Worm (Caenorhabditis elegans) whole organism, young adult: Measurements from ENCODE around the gene wrt-6.

Experiments used
- B0261.1 ChIP-seq: sonication (generic microtip); optimal IDR thresholded peaks from 2 replicates; lab custom pipeline; 2016; ENCODE audit warnings: mild to moderate bottlenecking, missing genetic modification characterization, moderate library complexity, missing compliant biosample characterization
- B0336.3 ChIP-seq: fragments of 200-800 bp; sonication (Bioruptor generic); IDR thresholded peaks from 2 replicates; pipeline ENCODE4 v1.3.6; 2022; ENCODE audit warnings: missing genetic modification characterization, missing compliant biosample characterization
- C17E4.6 ChIP-seq: fragments of 200-800 bp; sonication (Bioruptor generic); IDR thresholded peaks from 2 replicates; pipeline ENCODE4 v1.3.6; 2022; ENCODE audit warnings: missing genetic modification reagents, missing genetic modification characterization, missing compliant biosample characterization
- F22D6.2 ChIP-seq: sonication (generic microtip); optimal IDR thresholded peaks from 2 replicates; lab custom pipeline; 2016; ENCODE audit warnings: mild to moderate bottlenecking, missing genetic modification characterization, missing compliant biosample characterization
- F39B2.1 ChIP-seq: fragments of 200-800 bp; sonication (Bioruptor generic); IDR thresholded peaks from 2 replicates; pipeline ENCODE4 v1.3.6; 2022; ENCODE audit warnings: missing genetic modification reagents, missing genetic modification characterization, missing compliant biosample characterization
- F52B5.7 ChIP-seq: sonication (generic microtip); optimal IDR thresholded peaks from 2 replicates; lab custom pipeline; 2016; ENCODE audit warnings: mild to moderate bottlenecking, missing genetic modification characterization, missing compliant biosample characterization
- F57C9.4 ChIP-seq: sonication (generic microtip); optimal IDR thresholded peaks from 2 replicates; lab custom pipeline; 2017; ENCODE audit warnings: mild to moderate bottlenecking, missing genetic modification characterization, missing compliant biosample characterization
- T07F8.4 ChIP-seq: sonication (generic microtip); optimal IDR thresholded peaks from 2 replicates; lab custom pipeline; 2016; ENCODE audit warnings: mild to moderate bottlenecking, missing genetic modification characterization, moderate library complexity, missing compliant biosample characterization
- akir-1 ChIP-seq: fragments of 200-800 bp; sonication (Bioruptor generic); optimal IDR thresholded peaks from 2 replicates; lab custom pipeline; 2018; ENCODE audit warnings: mild to moderate bottlenecking, missing genetic modification characterization, moderate library complexity, missing compliant biosample characterization
- attf-3 ChIP-seq: fragments of 200-800 bp; sonication (Bioruptor generic); conservative IDR thresholded peaks from 2 replicates; pipeline ENCODE4 v1.3.6; 2022; ENCODE audit warnings: missing genetic modification reagents, missing genetic modification characterization, missing compliant biosample characterization
- cebp-1 ChIP-seq, 2 experiments: fragments of 200-800 bp in 1 of 2; sonication (Bioruptor generic) in 1 of 2; sonication (generic microtip) in 1 of 2; IDR thresholded peaks in 1 of 2; optimal IDR thresholded peaks in 1 of 2; 2 replicates each; pipeline versions ENCODE4 v1.3.6 to Lab custom; 2017 to 2022; ENCODE audit warnings: missing compliant biosample characterization in 2 of 2, missing genetic modification characterization in 2 of 2, mild to moderate bottlenecking in 1 of 2, missing genetic modification reagents in 1 of 2, moderate library complexity in 1 of 2
- ceh-27 ChIP-seq: fragments of 200-800 bp; sonication (Bioruptor generic); optimal IDR thresholded peaks from 2 replicates; lab custom pipeline; 2018; ENCODE audit warnings: mild to moderate bottlenecking, missing genetic modification characterization, moderate library complexity, missing compliant biosample characterization
- chd-7 ChIP-seq: sonication (generic microtip); optimal IDR thresholded peaks from 2 replicates; lab custom pipeline; 2016; ENCODE audit warnings: mild to moderate bottlenecking, missing genetic modification characterization, moderate library complexity, missing compliant biosample characterization
- die-1 ChIP-seq: sonication (generic microtip); optimal IDR thresholded peaks from 2 replicates; lab custom pipeline; 2016; ENCODE audit warnings: missing genotype, mild to moderate bottlenecking, missing genetic modification characterization, missing compliant biosample characterization
- dox-1 ChIP-seq: fragments of 200-800 bp; sonication (Bioruptor generic); IDR thresholded peaks from 2 replicates; pipeline ENCODE4 v1.3.6; 2022; ENCODE audit warnings: missing genetic modification reagents, missing genetic modification characterization, missing compliant biosample characterization
- dpff-1 ChIP-seq: sonication (generic microtip); optimal IDR thresholded peaks from 2 replicates; lab custom pipeline; 2017; ENCODE audit warnings: mild to moderate bottlenecking, missing genetic modification characterization, missing compliant biosample characterization
- egl-18 ChIP-seq: fragments of 200-800 bp; sonication (Bioruptor generic); IDR thresholded peaks from 2 replicates; pipeline ENCODE4 v1.3.6; 2022; ENCODE audit warnings: missing genetic modification reagents, missing genetic modification characterization, missing compliant biosample characterization
- egl-44 ChIP-seq: fragments of 200-800 bp; sonication (Bioruptor generic); IDR thresholded peaks from 2 replicates; pipeline ENCODE4 v1.3.6; 2022; ENCODE audit warnings: missing genetic modification reagents, missing genetic modification characterization, missing compliant biosample characterization
- egrh-3 ChIP-seq: fragments of 200-800 bp; sonication (Bioruptor generic); IDR thresholded peaks from 2 replicates; pipeline ENCODE4 v1.3.6; 2022; ENCODE audit warnings: missing genetic modification reagents, missing genetic modification characterization, missing compliant biosample characterization
- hlh-26 ChIP-seq: fragments of 200-800 bp; sonication (Bioruptor generic); conservative IDR thresholded peaks from 2 replicates; pipeline ENCODE4 v1.3.6; 2022; ENCODE audit warnings: missing genetic modification reagents, missing genetic modification characterization, missing compliant biosample characterization
- lsl-1 ChIP-seq: fragments of 200-800 bp; sonication (Bioruptor generic); optimal IDR thresholded peaks from 2 replicates; lab custom pipeline; 2018; ENCODE audit warnings: mild to moderate bottlenecking, missing genetic modification characterization, moderate library complexity, missing compliant biosample characterization
- madf-10 ChIP-seq: sonication (generic microtip); optimal IDR thresholded peaks from 2 replicates; lab custom pipeline; 2016; ENCODE audit warnings: mild to moderate bottlenecking, missing genetic modification characterization, missing compliant biosample characterization
- madf-3 ChIP-seq: fragments of 200-800 bp; sonication (Bioruptor generic); IDR thresholded peaks from 2 replicates; pipeline ENCODE4 v1.3.6; 2022; ENCODE audit warnings: missing genetic modification reagents, missing genetic modification characterization, missing compliant biosample characterization
- madf-8 ChIP-seq: fragments of 200-800 bp; sonication (Bioruptor generic); conservative IDR thresholded peaks from 2 replicates; pipeline ENCODE4 v1.3.6; 2022; ENCODE audit warnings: missing genetic modification reagents, missing genetic modification characterization, missing compliant biosample characterization
- mel-28 ChIP-seq: sonication (generic microtip); optimal IDR thresholded peaks from 2 replicates; lab custom pipeline; 2016; ENCODE audit warnings: borderline replicate concordance, mild to moderate bottlenecking, missing genetic modification characterization, missing compliant biosample characterization
- mes-4 ChIP-seq: sonication (generic microtip); optimal IDR thresholded peaks from 2 replicates; lab custom pipeline; 2016; ENCODE audit warnings: missing genotype, missing genetic modification characterization, missing compliant biosample characterization
- nfya-1 ChIP-seq: sonication (generic microtip); optimal IDR thresholded peaks from 2 replicates; lab custom pipeline; 2017; ENCODE audit warnings: antibody characterized with exemption, missing compliant biosample characterization, missing genetic modification characterization, borderline replicate concordance; ENCODE audit not compliant: insufficient read depth
- nfya-2 ChIP-seq: fragments of 200-800 bp; sonication (Bioruptor generic); IDR thresholded peaks from 2 replicates; pipeline ENCODE4 v1.3.6; 2022; ENCODE audit warnings: missing genetic modification reagents, missing genetic modification characterization, missing compliant biosample characterization
- nhr-179 ChIP-seq: sonication (generic microtip); optimal IDR thresholded peaks from 2 replicates; lab custom pipeline; 2016; ENCODE audit warnings: mild to moderate bottlenecking, missing genetic modification characterization, missing compliant biosample characterization
- nhr-90 ChIP-seq: sonication (generic microtip); optimal IDR thresholded peaks from 2 replicates; lab custom pipeline; 2016; ENCODE audit warnings: missing genotype, mild to moderate bottlenecking, missing genetic modification characterization, missing compliant biosample characterization
- rcor-1 ChIP-seq: fragments of 200-800 bp; sonication (Bioruptor generic); IDR thresholded peaks from 2 replicates; pipeline ENCODE4 v1.3.6; 2022; ENCODE audit warnings: missing genetic modification reagents, missing genetic modification characterization, missing compliant biosample characterization
- somi-1 ChIP-seq: fragments of 200-800 bp; sonication (Bioruptor generic); optimal IDR thresholded peaks from 2 replicates; lab custom pipeline; 2018; ENCODE audit warnings: mild to moderate bottlenecking, missing genetic modification characterization, missing compliant biosample characterization
- tbx-9 ChIP-seq: sonication (generic microtip); optimal IDR thresholded peaks from 2 replicates; lab custom pipeline; 2016; ENCODE audit warnings: borderline replicate concordance, missing genetic modification characterization, inconsistent platforms, missing compliant biosample characterization
- tlf-1 ChIP-seq: fragments of 200-800 bp; sonication (Bioruptor generic); optimal IDR thresholded peaks from 2 replicates; lab custom pipeline; 2018; ENCODE audit warnings: mild to moderate bottlenecking, missing genetic modification characterization, missing compliant biosample characterization
- xnd-1 ChIP-seq: sonication (generic microtip); optimal IDR thresholded peaks from 2 replicates; lab custom pipeline; 2016; ENCODE audit warnings: missing genotype, missing genetic modification reagents, missing genetic modification characterization, missing compliant biosample characterization
- zfh-2 ChIP-seq: fragments of 200-800 bp; sonication (Bioruptor generic); conservative IDR thresholded peaks from 2 replicates; pipeline ENCODE4 v1.3.6; 2022; ENCODE audit warnings: missing genetic modification reagents, missing genetic modification characterization, missing compliant biosample characterization
- ztf-25 ChIP-seq: fragments of 200-800 bp; sonication (Bioruptor generic); IDR thresholded peaks from 2 replicates; pipeline ENCODE4 v1.3.6; 2022; ENCODE audit warnings: missing genetic modification reagents, missing genetic modification characterization, missing compliant biosample characterization
- ztf-26 ChIP-seq: sonication (generic microtip); optimal IDR thresholded peaks from 2 replicates; lab custom pipeline; 2017; ENCODE audit warnings: missing genetic modification characterization, missing compliant biosample characterization

wrt-6 gene

DNA sequence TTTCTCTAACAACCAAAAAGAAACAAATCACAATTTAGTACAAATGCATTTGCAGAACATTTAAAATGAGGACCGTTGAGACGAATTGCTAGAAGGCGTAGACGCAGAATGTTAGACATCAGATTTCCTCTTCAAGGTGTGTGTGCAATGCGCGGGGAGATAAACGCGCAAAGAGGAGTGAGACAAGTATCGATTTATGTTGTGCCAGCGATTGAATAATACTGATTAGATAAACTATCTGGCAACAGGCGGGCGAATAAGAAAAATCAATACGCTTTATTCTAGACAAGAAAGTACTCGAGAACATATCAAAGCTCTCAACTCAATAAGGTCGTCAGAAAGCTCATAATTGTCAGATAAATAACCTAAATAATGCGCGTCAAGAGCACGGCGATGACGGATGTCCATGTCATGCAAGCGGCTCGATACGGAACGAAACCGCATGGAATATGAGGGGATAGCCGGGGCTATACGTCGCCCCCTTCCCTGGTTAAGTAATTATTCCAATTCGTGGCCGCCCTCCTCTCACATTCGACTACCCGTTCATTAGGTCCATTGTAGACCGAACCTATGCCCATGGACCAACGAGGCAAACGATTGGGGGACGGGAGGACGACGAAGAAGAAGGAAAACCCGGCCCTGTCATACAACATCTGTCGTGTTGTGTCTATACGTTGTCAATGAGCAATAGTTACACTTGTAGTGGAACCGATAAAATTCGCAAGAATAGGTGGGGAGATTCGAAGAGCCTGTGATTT lies 12.9 kb upstream of the wrt-6 start:
- TF ChIP-seq T07F8.4 (tag; lab: Kevin White, UChicago) (no peak), nfya-2 (no peak), B0336.3 (GFP tag; lab: Robert Waterston, UW) (no peak), F22D6.2 (tag; lab: Kevin White, UChicago) (no peak), tlf-1 (GFP tag; lab: Kevin White, UChicago) (no peak), mes-4 (tag; lab: Kevin White, UChicago) (no peak), madf-3 (GFP tag; lab: Robert Waterston, UW) (no peak), dpff-1 (tag; lab: Kevin White, UChicago) (no peak), chd-7 (tag; lab: Kevin White, UChicago) (no peak), die-1 (no peak), somi-1 (no peak), madf-10 (tag; lab: Kevin White, UChicago) (no peak), ztf-26 (tag; lab: Kevin White, UChicago) (no peak), nhr-90 (tag; lab: Kevin White, UChicago) (no peak), mel-28 (tag; lab: Kevin White, UChicago) (no peak), rcor-1 (GFP tag; lab: Robert Waterston, UW) (no peak), madf-8 (GFP tag; lab: Robert Waterston, UW) (no peak), F57C9.4 (tag; lab: Kevin White, UChicago) (no peak), nfya-1 (tag; lab: Kevin White, UChicago) (no peak)

DNA sequence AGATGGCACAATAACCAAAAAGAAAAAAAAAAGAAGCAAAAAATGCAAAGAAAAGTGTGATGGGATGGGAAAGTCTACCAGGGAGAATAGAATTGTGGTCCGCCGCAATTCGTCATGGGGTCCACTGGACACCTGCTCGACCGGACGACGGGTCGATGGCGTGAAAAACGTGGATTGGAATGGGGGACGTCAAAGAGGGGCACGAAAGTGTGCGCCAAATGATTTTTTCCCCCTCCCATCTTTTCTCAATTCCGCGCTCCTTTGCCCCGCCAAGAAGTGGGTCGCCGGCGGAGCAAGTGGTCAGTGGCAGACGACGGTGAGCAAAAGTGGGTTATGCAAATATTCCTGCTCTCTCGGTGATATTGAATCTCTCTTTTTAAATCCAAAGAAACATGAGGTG lies 12.1 kb upstream of the wrt-6 start:
- TF ChIP-seq egl-18, result no peak
- no peak for TF ChIP-seq F52B5.7 (tag; lab: Kevin White, UChicago)
- no peak for TF ChIP-seq C17E4.6
- TF ChIP-seq zfh-2 (GFP tag; lab: Robert Waterston, UW), result peak; percentile 79
- no peak for TF ChIP-seq B0261.1 (tag; lab: Kevin White, UChicago)
- TF ChIP-seq xnd-1 (tag; lab: Kevin White, UChicago), result no peak
- no peak for TF ChIP-seq hlh-26
- TF ChIP-seq egrh-3 (GFP tag; lab: Robert Waterston, UW), result peak; percentile 19; the same call in 1 of the 2 replicates
- TF ChIP-seq cebp-1 (GFP tag; IDR thresholded peaks at IDR 0.05; lab: Robert Waterston, UW), result no peak
- no peak for TF ChIP-seq cebp-1 (tag; optimal IDR thresholded peaks at IDR 0.05; lab: Kevin White, UChicago)
- TF ChIP-seq dox-1 (GFP tag; lab: Robert Waterston, UW), result no peak
- TF ChIP-seq egl-44 (GFP tag; lab: Robert Waterston, UW), result 0 out of 2 replicates have a peak, but pooled peaks have one; percentile 26

ce11 chrX:3469332-3469731 lies 10.7 kb upstream of the wrt-6 start:
- TF ChIP-seq F39B2.1 (GFP tag; lab: Robert Waterston, UW) (no peak), tbx-9 (no peak), attf-3 (GFP tag; lab: Robert Waterston, UW) (no peak), lsl-1 (GFP tag; lab: Kevin White, UChicago) (no peak), nhr-179 (tag; lab: Kevin White, UChicago) (no peak), akir-1 (GFP tag; lab: Kevin White, UChicago) (no peak), somi-1 (peak; percentile 8), zfh-2 (GFP tag; lab: Robert Waterston, UW) (peak; percentile 77), ceh-27 (GFP tag; lab: Kevin White, UChicago) (no peak), tlf-1 (GFP tag; lab: Kevin White, UChicago) (no peak), ztf-25 (GFP tag; lab: Robert Waterston, UW) (no peak)
